Worm (Caenorhabditis elegans): ENCODE measurements around the gene nmy-3.

DNA sequence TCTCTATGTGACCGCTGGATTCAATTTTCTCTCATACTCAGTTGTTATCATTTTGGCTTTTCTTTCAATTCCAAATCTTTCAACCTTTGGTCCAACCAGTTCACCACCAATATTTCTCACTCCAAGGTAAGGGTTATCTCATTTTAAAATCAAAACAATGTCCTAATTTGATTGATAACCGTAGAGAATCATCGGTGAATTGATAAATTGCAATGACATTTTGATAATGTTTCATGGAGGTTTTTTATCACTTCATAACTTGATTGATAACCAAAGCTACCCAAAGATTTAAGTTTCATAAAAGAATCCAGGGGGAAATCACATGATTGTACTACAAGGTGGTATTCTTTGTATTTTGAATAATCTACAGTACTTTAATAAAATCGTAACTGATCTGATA is 35.1 kb upstream of the nmy-3 start:
- TF ChIP-seq jun-1 (tag; optimal IDR thresholded peaks at IDR 0.05) (no peak), nhr-12 (tag; optimal IDR thresholded peaks at IDR 0.05) (no peak), nhr-77 (tag; optimal IDR thresholded peaks at IDR 0.05) (no peak), zag-1 (tag; optimal IDR thresholded peaks at IDR 0.05) (no peak), unc-62 (GFP tag; optimal IDR thresholded peaks at IDR 0.05) (no peak), nhr-11 (tag; optimal IDR thresholded peaks at IDR 0.05) (no peak), nhr-25 (tag; optimal IDR thresholded peaks at IDR 0.05) (no peak), ceh-28 (tag; optimal IDR thresholded peaks at IDR 0.05) (no peak), fkh-10 (GFP tag; optimal IDR thresholded peaks at IDR 0.05) (no peak)
